Fruit fly (Drosophila melanogaster): ENCODE results near the gene CG1582.
A peak's percentile ranks its signal among the peaks of the same experiment; 100 is the strongest.

The CG1582 gene

DNA sequence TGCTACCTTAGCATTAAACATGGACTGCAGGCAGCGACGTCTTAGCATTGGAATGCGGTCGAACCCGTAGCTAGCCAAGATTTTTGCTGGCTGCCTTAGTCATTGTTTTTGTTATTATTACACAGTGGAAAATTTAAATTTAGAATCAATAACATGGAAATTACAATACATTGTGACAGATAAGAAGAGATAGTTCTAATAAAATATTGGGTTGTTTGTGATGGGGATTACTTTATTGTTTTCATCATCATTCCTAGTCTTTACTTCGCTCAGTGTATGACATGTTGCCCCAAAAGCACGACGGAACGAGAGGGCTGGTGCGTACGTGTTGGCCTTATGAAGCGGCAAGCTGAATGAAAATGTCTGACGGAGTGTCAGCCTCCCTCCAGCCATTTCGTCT lies 37.5 kb upstream of the CG1582 start (continued):
- TF ChIP-seq CG4820 (GFP tag; optimal IDR thresholded peaks at IDR 0.05) (peak; percentile 76), vvl (GFP tag; IDR thresholded peaks at IDR 0.05) (peak; percentile 92), btn (GFP tag; optimal IDR thresholded peaks at IDR 0.05) (peak; percentile 58), CG1792 (GFP tag; optimal IDR thresholded peaks at IDR 0.05) (peak; percentile 50), CTCF (GFP tag; optimal IDR thresholded peaks at IDR 0.05) (peak; percentile 32), CG13296 (GFP tag; optimal IDR thresholded peaks at IDR 0.05) (peak; percentile 88), p53 (GFP tag; optimal IDR thresholded peaks at IDR 0.05) (peak; percentile 39), HHEX (GFP tag; optimal IDR thresholded peaks at IDR 0.05) (peak; percentile 79), Sin3A (optimal IDR thresholded peaks at IDR 0.05) (no peak), CG2712 (tag; optimal IDR thresholded peaks at IDR 0.05) (peak; percentile 84), Xbp1 (GFP tag; optimal IDR thresholded peaks at IDR 0.05) (peak; percentile 85), Neu2 (GFP tag; optimal IDR thresholded peaks at IDR 0.05; ENCODE audit: borderline replicate concordance) (no peak), Lhr (GFP tag; optimal IDR thresholded peaks at IDR 0.05) (peak; percentile 16), Vsx1 (GFP tag; optimal IDR thresholded peaks at IDR 0.05) (peak; percentile 61), CG17186 (GFP tag; optimal IDR thresholded peaks at IDR 0.05) (no peak), Hr39 (optimal IDR thresholded peaks at IDR 0.05) (no peak), stwl (tag; optimal IDR thresholded peaks at IDR 0.05) (no peak), Elba2 (GFP tag; optimal IDR thresholded peaks at IDR 0.05) (no peak), Hsf (GFP tag; optimal IDR thresholded peaks at IDR 0.05) (peak; percentile 80), az2 (GFP tag; optimal IDR thresholded peaks at IDR 0.05) (peak; percentile 79), so (GFP tag; IDR thresholded peaks at IDR 0.05) (peak; percentile 91), lola (GFP tag; optimal IDR thresholded peaks at IDR 0.05) (peak in 1 of 3 experiments; percentile 67), sug (tag; optimal IDR thresholded peaks at IDR 0.05) (peak; percentile 74), gsb-n (tag; optimal IDR thresholded peaks at IDR 0.05) (peak; percentile 77), CG12659 (GFP tag; optimal IDR thresholded peaks at IDR 0.05) (peak; percentile 81), CG1233 (GFP tag; optimal IDR thresholded peaks at IDR 0.05) (peak; percentile 78), corto (GFP tag; optimal IDR thresholded peaks at IDR 0.05) (no peak), amos (GFP tag; IDR thresholded peaks at IDR 0.05; ENCODE audit: partially characterized antibody) (no peak)

DNA sequence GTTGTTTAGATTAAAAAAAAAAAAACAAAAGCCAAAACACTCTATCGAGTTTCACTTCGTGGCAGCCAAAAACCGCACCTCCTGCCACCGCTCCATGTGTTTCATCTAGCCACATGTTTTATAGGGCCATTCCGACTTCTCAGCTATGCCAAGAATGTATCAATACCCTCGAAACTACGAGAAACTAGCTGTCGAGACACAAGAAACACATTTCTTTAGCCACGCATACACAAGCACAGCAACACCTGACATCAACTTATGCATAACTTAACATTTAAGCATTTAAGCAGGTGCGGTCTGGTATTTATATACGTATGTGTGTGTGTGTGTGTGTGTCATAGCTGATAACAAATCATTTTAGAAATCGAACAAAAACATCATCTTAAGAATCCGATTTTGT lies 36.5 kb upstream of the CG1582 start:
- TF ChIP-seq CkIIα-i1 (GFP tag; IDR thresholded peaks at IDR 0.05) (no peak), Sry-δ (GFP tag; optimal IDR thresholded peaks at IDR 0.05) (no peak), CG9727 (GFP tag; optimal IDR thresholded peaks at IDR 0.05) (no peak), fru (optimal IDR thresholded peaks at IDR 0.05) (no peak), CG11093 (GFP tag; IDR thresholded peaks at IDR 0.05) (no peak), CG7786 (GFP tag; optimal IDR thresholded peaks at IDR 0.05) (no peak), chinmo (GFP tag; IDR thresholded peaks at IDR 0.05; ENCODE audit: partially characterized antibody) (peak; percentile 64; the same call in 1 of the 4 replicates), abd-A (tag; optimal IDR thresholded peaks at IDR 0.05) (peak; percentile 35), ase (GFP tag; IDR thresholded peaks at IDR 0.05) (no peak), sd (tag; optimal IDR thresholded peaks at IDR 0.05) (peak; percentile 98), vvl (GFP tag; IDR thresholded peaks at IDR 0.05) (0 out of 2 replicates have a peak, but pooled peaks have one; percentile 30), jigr1 (GFP tag; IDR thresholded peaks at IDR 0.05) (no peak), cg (GFP tag; optimal IDR thresholded peaks at IDR 0.05) (peak; percentile 22)

DNA sequence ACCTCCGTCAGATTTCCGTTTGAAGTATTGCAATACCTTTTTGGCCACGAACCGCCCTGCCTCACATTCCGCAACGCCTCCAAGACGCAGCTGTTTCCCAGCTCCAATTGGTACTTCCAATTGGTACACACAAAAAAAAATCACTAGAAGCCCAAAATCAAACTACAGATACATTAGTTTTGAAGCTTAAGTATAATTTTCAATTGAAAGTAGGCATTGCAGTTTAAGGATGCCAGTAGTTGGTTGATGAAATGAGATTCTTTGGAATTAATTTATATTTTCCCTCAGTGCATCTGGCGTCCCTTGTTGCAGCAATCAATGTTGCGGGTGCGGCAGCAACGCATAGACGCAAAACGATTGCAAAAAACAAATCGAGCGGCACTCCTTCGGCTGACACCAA lies 34.7 kb upstream of the CG1582 start:
- no peak for TF ChIP-seq CG9932 (GFP tag; IDR thresholded peaks at IDR 0.05)
- TF ChIP-seq HLHmδ (GFP tag; optimal IDR thresholded peaks at IDR 0.05): no peak
- no peak for TF ChIP-seq ac (GFP tag; optimal IDR thresholded peaks at IDR 0.05)
- TF ChIP-seq bowl (GFP tag; IDR thresholded peaks at IDR 0.05): no peak
- TF ChIP-seq CG5180 (GFP tag; optimal IDR thresholded peaks at IDR 0.05): no peak
- no peak for TF ChIP-seq unpg (GFP tag; optimal IDR thresholded peaks at IDR 0.05)
- TF ChIP-seq Sox102F (GFP tag; optimal IDR thresholded peaks at IDR 0.05): peak; percentile 9
- no peak for TF ChIP-seq run (tag; optimal IDR thresholded peaks at IDR 0.05)
- TF ChIP-seq Fer1 (GFP tag; optimal IDR thresholded peaks at IDR 0.05): no peak
- TF ChIP-seq H15 (GFP tag; IDR thresholded peaks at IDR 0.05): no peak
- TF ChIP-seq dimm (GFP tag; IDR thresholded peaks at IDR 0.05): no peak
- no peak for TF ChIP-seq CG11695 (GFP tag; IDR thresholded peaks at IDR 0.05)
- TF ChIP-seq sug (tag; optimal IDR thresholded peaks at IDR 0.05): no peak
- no peak for TF ChIP-seq nerfin-2 (GFP tag; IDR thresholded peaks at IDR 0.05; ENCODE audit: partially characterized antibody)

Data from whole organism, embryonic.